Fruit fly (Drosophila melanogaster) whole organism, prepupa: ENCODE results near the gene Fcp3C.

Source experiments
- Blimp-1 ChIP-seq: fragments of 200-800 bp; sonication (Bioruptor generic); optimal IDR thresholded peaks from 3 replicates; lab custom pipeline; 2017; ENCODE audit warnings: missing biosample characterization, missing genetic modification characterization, mild to moderate bottlenecking, moderate library complexity, missing genetic modification reagents
- CG10631 ChIP-seq: fragments of 200-800 bp; sonication (Bioruptor generic); optimal IDR thresholded peaks from 2 replicates; lab custom pipeline; 2016; ENCODE audit warnings: missing biosample characterization, missing genetic modification characterization
- CG10669 ChIP-seq: fragments of 200-800 bp; sonication (Bioruptor generic); optimal IDR thresholded peaks from 3 replicates; lab custom pipeline; 2018; ENCODE audit warnings: missing biosample characterization, mild to moderate bottlenecking, missing genetic modification characterization, moderate library complexity
- CG11294 ChIP-seq: fragments of 200-800 bp; sonication (Bioruptor generic); IDR thresholded peaks from 2 replicates; pipeline ENCODE4 v1.3.6; 2022; ENCODE audit warnings: missing biosample characterization, missing genetic modification characterization
- CG11762 ChIP-seq: fragments of 200-800 bp; sonication (Bioruptor generic); optimal IDR thresholded peaks from 3 replicates; lab custom pipeline; 2016; ENCODE audit warnings: missing biosample characterization, missing genetic modification characterization; ENCODE audit not compliant: insufficient read depth
- CG11902 ChIP-seq: fragments of 200-800 bp; sonication (Bioruptor generic); optimal IDR thresholded peaks from 3 replicates; lab custom pipeline; 2016; ENCODE audit warnings: missing biosample characterization, missing genetic modification characterization
- CG1621 ChIP-seq: fragments of 200-800 bp; sonication (Bioruptor generic); optimal IDR thresholded peaks from 3 replicates; lab custom pipeline; 2018; ENCODE audit warnings: missing biosample characterization, mild to moderate bottlenecking, missing genetic modification characterization
- CG16779 ChIP-seq: fragments of 200-800 bp; sonication (Bioruptor generic); optimal IDR thresholded peaks from 3 replicates; lab custom pipeline; 2017; ENCODE audit warnings: missing biosample characterization, mild to moderate bottlenecking, missing genetic modification characterization
- CG32006 ChIP-seq: fragments of 200-800 bp; sonication (Bioruptor generic); optimal IDR thresholded peaks from 3 replicates; lab custom pipeline; 2017; ENCODE audit warnings: missing biosample characterization, mild to moderate bottlenecking, missing genetic modification characterization
- CG34406 ChIP-seq: fragments of 200-800 bp; sonication (Bioruptor generic); optimal IDR thresholded peaks from 3 replicates; lab custom pipeline; 2016; ENCODE audit warnings: missing biosample characterization, missing genetic modification characterization
- CG3919 ChIP-seq: fragments of 200-800 bp; sonication (Bioruptor generic); optimal IDR thresholded peaks from 3 replicates; lab custom pipeline; 2016; ENCODE audit warnings: missing biosample characterization, missing genetic modification characterization
- CG4318 ChIP-seq: fragments of 200-800 bp; sonication (Bioruptor generic); optimal IDR thresholded peaks from 3 replicates; lab custom pipeline; 2017; ENCODE audit warnings: missing biosample characterization, mild to moderate bottlenecking, missing genetic modification characterization
- CG6163 ChIP-seq: fragments of 200-800 bp; sonication (Bioruptor generic); IDR thresholded peaks from 3 replicates; pipeline ENCODE4 v1.3.6; 2022; ENCODE audit warnings: missing biosample characterization, missing genetic modification characterization
- CG6854 ChIP-seq: fragments of 200-800 bp; sonication (Bioruptor generic); optimal IDR thresholded peaks from 2 replicates; lab custom pipeline; 2017; ENCODE audit warnings: missing biosample characterization, mild to moderate bottlenecking, missing genetic modification characterization
- CG8319 ChIP-seq: fragments of 200-800 bp; sonication (Bioruptor generic); optimal IDR thresholded peaks from 3 replicates; lab custom pipeline; 2016; ENCODE audit warnings: missing biosample characterization, missing genetic modification characterization
- CG8632 ChIP-seq: fragments of 200-800 bp; sonication (Bioruptor generic); optimal IDR thresholded peaks from 3 replicates; lab custom pipeline; 2016; ENCODE audit warnings: missing biosample characterization, missing genetic modification characterization
- CG9139 ChIP-seq: fragments of 200-800 bp; sonication (Bioruptor generic); optimal IDR thresholded peaks from 3 replicates; lab custom pipeline; 2017; ENCODE audit warnings: missing biosample characterization, mild to moderate bottlenecking, missing genetic modification characterization
- Eip78C ChIP-seq: fragments of 200-800 bp; sonication (Bioruptor generic); peaks from one replicate; lab custom pipeline; 2016; ENCODE audit warnings: missing biosample characterization, missing genetic modification characterization
- Eip93F ChIP-seq: fragments of 200-800 bp; sonication (Bioruptor generic); optimal IDR thresholded peaks from 2 replicates; lab custom pipeline; 2016; ENCODE audit warnings: missing biosample characterization, mild to moderate bottlenecking, missing genetic modification characterization
- Ets21C ChIP-seq: fragments of 200-800 bp; sonication (Bioruptor generic); optimal IDR thresholded peaks from 3 replicates; lab custom pipeline; 2016; ENCODE audit warnings: missing biosample characterization, missing genetic modification characterization
- Ets96B ChIP-seq: fragments of 200-800 bp; optimal IDR thresholded peaks from 2 replicates; lab custom pipeline; 2019; ENCODE audit warnings: missing biosample characterization, mild to moderate bottlenecking, missing genetic modification characterization, moderate library complexity
- Gug ChIP-seq: fragments of 200-800 bp; sonication (Bioruptor generic); IDR thresholded peaks from 2 replicates; pipeline ENCODE4 v1.3.6; 2022; ENCODE audit warnings: missing biosample characterization, missing genetic modification characterization
- Hr39 ChIP-seq: fragments of 200-800 bp; sonication (Bioruptor generic); optimal IDR thresholded peaks from 2 replicates; lab custom pipeline; 2016; ENCODE audit warnings: missing biosample characterization, missing genetic modification characterization
- Hr4 ChIP-seq: fragments of 200-800 bp; sonication (Bioruptor generic); optimal IDR thresholded peaks from 3 replicates; lab custom pipeline; 2016; ENCODE audit warnings: missing biosample characterization, missing genetic modification characterization
- Lpt ChIP-seq: fragments of 200-800 bp; sonication (Bioruptor generic); optimal IDR thresholded peaks from 3 replicates; lab custom pipeline; 2016; ENCODE audit warnings: missing biosample characterization, missing genetic modification characterization
- Met ChIP-seq: fragments of 200-800 bp; sonication (Bioruptor generic); optimal IDR thresholded peaks from 3 replicates; lab custom pipeline; 2016; ENCODE audit warnings: missing biosample characterization, missing genetic modification characterization
- OdsH ChIP-seq: fragments of 200-800 bp; sonication (Bioruptor generic); optimal IDR thresholded peaks from 3 replicates; lab custom pipeline; 2016; ENCODE audit warnings: missing biosample characterization, missing genetic modification characterization
- Smox ChIP-seq: fragments of 200-800 bp; sonication (Bioruptor generic); optimal IDR thresholded peaks from 3 replicates; lab custom pipeline; 2016; ENCODE audit warnings: missing biosample characterization, missing genetic modification characterization
- Sox14 ChIP-seq: fragments of 200-800 bp; sonication (Bioruptor generic); optimal IDR thresholded peaks from 3 replicates; lab custom pipeline; 2016; ENCODE audit warnings: missing biosample characterization, missing genetic modification characterization
- Sox15 ChIP-seq: fragments of 200-800 bp; sonication (Bioruptor generic); optimal IDR thresholded peaks from 3 replicates; lab custom pipeline; 2016; ENCODE audit warnings: missing biosample characterization, missing genetic modification characterization
- acj6 ChIP-seq: fragments of 200-800 bp; sonication (Bioruptor generic); optimal IDR thresholded peaks from 3 replicates; lab custom pipeline; 2016; ENCODE audit warnings: missing biosample characterization, missing genetic modification characterization
- cyc ChIP-seq: fragments of 200-800 bp; sonication (Bioruptor generic); optimal IDR thresholded peaks from 3 replicates; lab custom pipeline; 2016; ENCODE audit warnings: missing biosample characterization, missing genetic modification characterization
- dac ChIP-seq: fragments of 200-800 bp; sonication (Bioruptor generic); optimal IDR thresholded peaks from 2 replicates; lab custom pipeline; 2017; ENCODE audit warnings: missing biosample characterization, mild to moderate bottlenecking, missing genetic modification characterization
- dsx ChIP-seq: fragments of 200-800 bp; optimal IDR thresholded peaks from 3 replicates; lab custom pipeline; 2019; ENCODE audit warnings: missing biosample characterization, mild to moderate bottlenecking, missing genetic modification characterization, moderate library complexity; ENCODE audit not compliant: poor library complexity, severe bottlenecking
- eg ChIP-seq: fragments of 200-800 bp; sonication (Bioruptor generic); IDR thresholded peaks from 3 replicates; pipeline ENCODE4 v1.3.6; 2022; ENCODE audit warnings: missing biosample characterization, missing genetic modification characterization
- esn ChIP-seq: fragments of 200-800 bp; sonication (Bioruptor generic); optimal IDR thresholded peaks from 2 replicates; lab custom pipeline; 2016; ENCODE audit warnings: missing biosample characterization, mild to moderate bottlenecking, missing genetic modification characterization, moderate library complexity
- fd59A ChIP-seq: fragments of 200-800 bp; sonication (Bioruptor generic); optimal IDR thresholded peaks from 2 replicates; lab custom pipeline; 2017; ENCODE audit warnings: missing biosample characterization, mild to moderate bottlenecking, missing genetic modification characterization, missing genetic modification reagents
- fd85E ChIP-seq: fragments of 200-800 bp; sonication (Bioruptor generic); optimal IDR thresholded peaks from 3 replicates; lab custom pipeline; 2016; ENCODE audit warnings: missing biosample characterization, missing genetic modification characterization
- fkh ChIP-seq: fragments of 200-800 bp; sonication (Bioruptor generic); optimal IDR thresholded peaks from 3 replicates; lab custom pipeline; 2017; ENCODE audit warnings: missing biosample characterization, mild to moderate bottlenecking, missing genetic modification characterization, moderate library complexity
- net ChIP-seq: fragments of 200-800 bp; sonication (Bioruptor generic); optimal IDR thresholded peaks from 3 replicates; lab custom pipeline; 2016; ENCODE audit warnings: missing biosample characterization, missing genetic modification characterization
- salr ChIP-seq, 2 experiments: fragments of 200-800 bp; sonication (Bioruptor generic); optimal IDR thresholded peaks; 3 replicates each; lab custom pipeline; 2016 to 2018; ENCODE audit warnings: missing biosample characterization in 2 of 2, missing genetic modification characterization in 2 of 2, mild to moderate bottlenecking in 1 of 2
- spab ChIP-seq: fragments of 200-800 bp; sonication (Bioruptor generic); optimal IDR thresholded peaks from 2 replicates; lab custom pipeline; 2017; ENCODE audit warnings: missing biosample characterization, mild to moderate bottlenecking, missing genetic modification characterization, missing genetic modification reagents
- ss ChIP-seq, 2 experiments: fragments of 200-800 bp; sonication (Bioruptor generic); optimal IDR thresholded peaks; 2 replicates in 1 of 2; 3 replicates in 1 of 2; lab custom pipeline; 2017 to 2018; ENCODE audit warnings: mild to moderate bottlenecking in 2 of 2, missing biosample characterization in 2 of 2, missing genetic modification characterization in 2 of 2, moderate library complexity in 1 of 2
- topi ChIP-seq: fragments of 200-800 bp; sonication (Bioruptor generic); optimal IDR thresholded peaks from 3 replicates; lab custom pipeline; 2016; ENCODE audit warnings: missing biosample characterization, missing genetic modification characterization

Fcp3C gene

DNA sequence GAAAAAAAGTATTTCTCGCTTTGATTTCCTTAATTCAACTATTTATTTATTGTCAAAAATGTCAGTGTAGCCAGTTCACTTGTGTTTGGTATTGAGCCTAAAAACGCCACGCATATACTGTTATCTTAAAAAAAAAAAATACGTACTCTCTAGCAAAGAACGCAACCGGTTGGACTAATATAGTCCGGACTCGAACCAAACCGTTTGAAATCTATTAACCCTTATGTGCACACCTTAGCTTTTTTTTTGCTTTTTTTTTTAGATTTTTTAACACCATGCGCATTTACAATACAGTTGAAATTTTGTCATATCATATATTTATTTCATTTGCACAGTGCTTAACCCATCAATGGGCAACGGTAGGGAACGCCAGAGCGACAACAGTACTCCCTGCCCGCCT, 1.2 kb downstream of the Fcp3C start, which contains the start of gene CG18508 (continued):
- TF ChIP-seq Lpt (GFP tag; lab: Kevin White, UChicago) (peak; percentile 3), CG3919 (GFP tag; lab: Kevin White, UChicago) (peak; percentile 38), fkh (GFP tag; lab: Kevin White, UChicago) (peak; percentile 19), CG10669 (GFP tag; lab: Kevin White, UChicago) (peak; percentile 18), fd85E (no peak), Sox15 (GFP tag; lab: Kevin White, UChicago) (no peak), net (GFP tag; lab: Kevin White, UChicago) (no peak), Sox14 (GFP tag; lab: Kevin White, UChicago) (peak; percentile 48), Hr39 (GFP tag; lab: Kevin White, UChicago) (peak; percentile 34), cyc (peak; percentile 1), CG4318 (GFP tag; lab: Kevin White, UChicago) (no peak), Blimp-1 (no peak), spab (GFP tag; lab: Kevin White, UChicago) (no peak), Met (peak; percentile 12), CG11294 (GFP tag; lab: Robert Waterston, UW) (no peak), fd59A (GFP tag; lab: Kevin White, UChicago) (no peak), salr (GFP tag; optimal IDR thresholded peaks at IDR 0.05; lab: Kevin White, UChicago) (peak in 1 of 2 experiments; percentile 1), dsx (GFP tag; lab: Kevin White, UChicago) (no peak), CG8632 (GFP tag; lab: Kevin White, UChicago) (no peak), OdsH (GFP tag; lab: Kevin White, UChicago) (no peak), CG34406 (no peak), esn (GFP tag; lab: Kevin White, UChicago) (no peak), CG6163 (GFP tag; lab: Robert Waterston, UW) (peak; percentile 54), topi (GFP tag; lab: Kevin White, UChicago) (no peak), CG8319 (GFP tag; lab: Kevin White, UChicago) (no peak), CG10631 (GFP tag; lab: Kevin White, UChicago) (peak; percentile 20)

DNA sequence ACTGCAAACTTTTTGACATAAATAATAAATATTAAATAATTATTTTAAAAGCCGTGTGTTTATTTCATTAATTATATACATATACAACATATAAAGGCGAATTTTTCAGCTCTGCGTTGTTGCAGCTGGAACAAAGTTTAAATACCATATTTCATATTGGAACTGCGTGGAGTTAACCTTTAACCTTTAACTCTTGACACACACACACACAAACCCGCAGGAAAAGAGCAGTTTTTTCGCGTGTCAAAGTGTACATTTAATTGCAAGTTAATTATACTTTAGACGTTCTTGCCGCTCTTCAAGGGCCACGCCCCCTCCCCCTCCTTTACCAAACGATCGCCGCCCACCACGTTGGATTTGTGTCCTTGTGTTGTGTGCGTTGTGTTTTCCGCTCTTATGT, 2.1 kb downstream of the Fcp3C start:
- TF ChIP-seq Eip78C (GFP tag; lab: Kevin White, UChicago) (peak; percentile 53), Gug (no peak)

DNA sequence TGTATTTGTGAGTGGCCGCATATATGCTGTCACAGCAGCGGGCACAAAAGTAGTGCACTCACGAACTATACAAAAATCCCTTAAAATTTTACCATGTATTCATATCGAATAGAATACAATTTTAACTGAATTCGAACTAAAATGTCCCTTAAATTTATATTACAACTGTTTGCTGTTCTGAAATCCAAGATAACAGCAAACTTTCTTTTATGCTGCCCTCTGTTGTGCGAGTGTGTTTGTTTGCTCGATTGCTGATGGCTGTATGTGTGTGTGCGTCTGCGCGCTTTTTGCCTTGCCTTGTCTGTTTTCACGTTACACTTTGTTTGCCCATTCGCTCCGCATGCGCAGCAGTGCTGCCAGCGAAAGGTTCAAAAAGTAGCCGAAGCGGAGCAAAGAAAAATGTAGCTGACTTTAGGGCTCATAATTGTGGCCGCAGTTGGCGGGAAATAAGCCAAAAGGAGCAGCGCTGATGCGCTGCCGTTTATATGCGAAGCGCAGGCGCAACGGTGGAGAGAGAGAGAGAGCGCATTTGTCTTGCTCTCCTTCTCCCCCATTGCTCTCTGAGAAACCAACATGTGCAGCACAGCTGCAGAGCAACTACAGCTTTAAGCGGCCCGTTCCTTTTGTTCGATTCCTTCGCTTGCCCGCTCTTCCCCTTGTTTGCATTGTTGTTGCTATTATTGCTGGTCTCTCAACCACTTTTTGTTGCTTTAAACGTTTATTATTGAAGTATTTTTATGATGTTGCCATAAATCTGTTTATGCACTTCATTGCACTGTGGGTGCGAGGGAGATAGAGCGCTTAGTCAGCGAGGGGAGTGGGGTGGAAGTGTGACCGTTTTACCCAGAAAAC, 11.6 kb downstream of the Fcp3C start:
- TF ChIP-seq Smox (GFP tag; lab: Kevin White, UChicago) = peak; percentile 92
- TF ChIP-seq salr (GFP tag; optimal IDR thresholded peaks at IDR 0.05; lab: Kevin White, UChicago) = peak; percentile 85 to 89
- peak; percentile 88 for TF ChIP-seq CG11902 (GFP tag; lab: Kevin White, UChicago)
- peak; percentile 72 for TF ChIP-seq CG6854 (GFP tag; lab: Kevin White, UChicago)
- peak; percentile 71 for TF ChIP-seq Eip93F (GFP tag; lab: Kevin White, UChicago)
- peak; percentile 96 for TF ChIP-seq CG32006 (GFP tag; lab: Kevin White, UChicago)
- peak; percentile 92 for TF ChIP-seq fkh (GFP tag; lab: Kevin White, UChicago)
- TF ChIP-seq CG11762 (GFP tag; lab: Kevin White, UChicago) = peak; percentile 91
- TF ChIP-seq Hr4 (GFP tag; lab: Kevin White, UChicago) = peak; percentile 93
- peak; percentile 94 for TF ChIP-seq Met
- peak; percentile 84 for TF ChIP-seq dac (GFP tag; lab: Kevin White, UChicago)
- TF ChIP-seq fd85E = peak; percentile 57
- TF ChIP-seq Ets96B (tag; lab: Kevin White, UChicago) = peak; percentile 91
- TF ChIP-seq Ets21C (GFP tag; lab: Kevin White, UChicago) = peak; percentile 86
- peak; percentile 66 to 82 for TF ChIP-seq ss (GFP tag; optimal IDR thresholded peaks at IDR 0.05; lab: Kevin White, UChicago)
- TF ChIP-seq Blimp-1 = peak; percentile 67
- TF ChIP-seq Lpt (GFP tag; lab: Kevin White, UChicago) = peak; percentile 92
- TF ChIP-seq Eip78C (GFP tag; lab: Kevin White, UChicago) = peak; percentile 98
- peak; percentile 64 for TF ChIP-seq CG9139 (GFP tag; lab: Kevin White, UChicago)
- TF ChIP-seq CG1621 (tag; lab: Kevin White, UChicago) = peak; percentile 91
- peak; percentile 93 for TF ChIP-seq Hr39 (GFP tag; lab: Kevin White, UChicago)
- TF ChIP-seq CG16779 = peak; percentile 73
- TF ChIP-seq CG10631 (GFP tag; lab: Kevin White, UChicago) = peak; percentile 94
- TF ChIP-seq CG6163 (GFP tag; lab: Robert Waterston, UW) = peak; percentile 92; the same call in 2 of the 3 replicates
- TF ChIP-seq Sox14 (GFP tag; lab: Kevin White, UChicago) = peak; percentile 94
- peak; percentile 95 for TF ChIP-seq eg (GFP tag; lab: Robert Waterston, UW)
- TF ChIP-seq net (GFP tag; lab: Kevin White, UChicago) = peak; percentile 89
- peak; percentile 92 for TF ChIP-seq CG4318 (GFP tag; lab: Kevin White, UChicago)
- peak; percentile 94 for TF ChIP-seq esn (GFP tag; lab: Kevin White, UChicago)
- TF ChIP-seq acj6 = peak; percentile 91
